Worm (Caenorhabditis elegans) whole organism, L2 larva: ENCODE data around the gene zip-6.

Experiments
- elt-1 ChIP-seq: fragments of 150-350 bp; optimal IDR thresholded peaks from 2 replicates; lab custom pipeline; 2014; ENCODE audit warnings: missing biosample characterization, missing genetic modification characterization
- lin-13 ChIP-seq: fragments of 150-350 bp; optimal IDR thresholded peaks from 2 replicates; lab custom pipeline; 2014; ENCODE audit warnings: missing biosample characterization, missing genetic modification reagents, missing genetic modification characterization
- lin-39 ChIP-seq: fragments of 150-350 bp; optimal IDR thresholded peaks from 2 replicates; lab custom pipeline; 2014; ENCODE audit warnings: missing biosample characterization, missing genetic modification reagents, missing genetic modification characterization
- lsy-2 ChIP-seq, 2 experiments: fragments of 150-350 bp in 1 of 2; sonication (generic microtip) in 1 of 2; optimal IDR thresholded peaks; 2 replicates each; lab custom pipeline; 2014 to 2017; ENCODE audit warnings: missing biosample characterization in 2 of 2, missing genetic modification characterization in 2 of 2
- mab-5 ChIP-seq: fragments of 150-350 bp; optimal IDR thresholded peaks from 2 replicates; lab custom pipeline; 2014; ENCODE audit warnings: missing biosample characterization, missing genetic modification characterization
- nhr-12 ChIP-seq: fragments of 150-350 bp; optimal IDR thresholded peaks from 2 replicates; lab custom pipeline; 2014; ENCODE audit warnings: missing biosample characterization, missing genetic modification characterization
- unc-62 ChIP-seq: fragments of 150-350 bp; optimal IDR thresholded peaks from 2 replicates; lab custom pipeline; 2014; ENCODE audit warnings: missing biosample characterization, missing genetic modification reagents, missing genetic modification characterization

DNA sequence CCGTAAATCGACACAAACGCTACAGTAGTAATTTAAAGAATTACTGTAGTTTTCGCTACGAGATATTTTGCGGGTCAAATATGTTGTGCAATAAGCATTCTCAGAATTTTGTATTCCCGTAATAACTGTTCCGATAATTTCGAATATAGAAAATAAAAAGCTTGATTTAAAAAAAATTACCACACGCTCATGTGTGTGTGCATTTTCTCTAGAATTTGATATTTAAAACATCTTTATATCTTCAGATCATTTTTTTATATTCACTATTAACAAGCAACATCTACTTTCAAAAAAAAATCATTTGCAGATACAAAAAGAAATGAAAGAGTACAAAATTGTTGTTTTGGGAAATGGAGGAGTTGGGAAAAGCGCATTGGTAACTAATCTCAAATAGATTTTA is 41.0 kb downstream of the zip-6 start, which contains the start of gene rap-3:
- TF ChIP-seq elt-1 (tag; lab: Kevin White, UChicago): no peak
- no peak for TF ChIP-seq lin-13 (GFP tag; lab: Kevin White, UChicago)
- no peak for TF ChIP-seq lin-39 (tag; lab: Kevin White, UChicago)
- no peak for TF ChIP-seq mab-5 (tag; lab: Kevin White, UChicago)
- no peak for TF ChIP-seq unc-62 (GFP tag; lab: Kevin White, UChicago)
- TF ChIP-seq nhr-12 (tag; lab: Kevin White, UChicago): no peak
- TF ChIP-seq lsy-2 (tag; optimal IDR thresholded peaks at IDR 0.05; lab: Kevin White, UChicago): no peak
